Worm (Caenorhabditis elegans): ENCODE results near the gene irld-59.
A peak's percentile ranks its signal among the peaks of the same experiment; 100 is the strongest.

Gene irld-59

DNA sequence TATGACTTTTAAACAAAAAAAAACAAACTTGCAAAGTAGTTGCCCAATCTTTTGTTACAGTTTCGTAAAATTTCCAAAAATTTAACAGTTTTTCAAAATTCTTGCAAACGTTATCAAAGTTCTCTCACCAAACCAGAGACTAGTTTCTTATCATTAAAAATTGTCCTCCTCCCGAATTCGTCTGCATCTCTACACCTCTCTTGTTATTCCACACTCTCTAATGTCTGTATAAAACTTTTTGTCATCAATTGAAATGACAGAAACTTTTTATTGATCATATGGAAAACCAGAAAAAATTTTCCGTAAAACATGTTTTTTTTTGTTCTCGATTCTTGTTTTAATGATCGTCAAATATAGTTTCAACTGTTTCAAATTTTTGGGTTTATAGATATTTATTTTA lies 48.3 kb downstream of the irld-59 start:
- TF ChIP-seq nhr-80 (tag; optimal IDR thresholded peaks at IDR 0.05) (peak; percentile 65), C06A6.2 (GFP tag; conservative IDR thresholded peaks at IDR 0.05) (no peak), lir-1 (GFP tag; conservative IDR thresholded peaks at IDR 0.05) (no peak), egrh-3 (GFP tag; IDR thresholded peaks at IDR 0.05) (no peak), F55B11.4 (tag; optimal IDR thresholded peaks at IDR 0.05; ENCODE audit: borderline replicate concordance, insufficient read depth) (no peak), madf-8 (GFP tag; conservative IDR thresholded peaks at IDR 0.05) (no peak), rcor-1 (GFP tag; IDR thresholded peaks at IDR 0.05) (no peak), sea-2 (GFP tag; IDR thresholded peaks at IDR 0.05) (no peak), B0336.3 (GFP tag; IDR thresholded peaks at IDR 0.05) (no peak)
